Fruit fly (Drosophila melanogaster) whole organism, embryonic: ENCODE data around the gene SelT.
A peak's percentile ranks its signal among the peaks of the same experiment; 100 is the strongest.

ENCODE experiments used
- CG10321 ChIP-seq: fragments of 200-800 bp; sonication (Bioruptor generic); IDR thresholded peaks from 2 replicates; pipeline ENCODE4 v1.3.6; 2022; ENCODE audit warnings: missing biosample characterization, missing genetic modification characterization
- CG11695 ChIP-seq: fragments of 200-800 bp; sonication (Bioruptor generic); IDR thresholded peaks from 3 replicates; pipeline ENCODE4 v1.3.6; 2022; ENCODE audit warnings: missing biosample characterization, missing genetic modification characterization
- CG12659 ChIP-seq: fragments of 200-800 bp; sonication (Bioruptor generic); optimal IDR thresholded peaks from 3 replicates; lab custom pipeline; 2017; ENCODE audit warnings: mild to moderate bottlenecking, missing biosample characterization, missing genetic modification reagents, missing genetic modification characterization
- CG12942 ChIP-seq: fragments of 200-800 bp; sonication (Bioruptor generic); optimal IDR thresholded peaks from 3 replicates; lab custom pipeline; 2016; ENCODE audit warnings: missing biosample characterization, missing genetic modification characterization
- CG1603 ChIP-seq: fragments of 200-800 bp; sonication (Bioruptor generic); optimal IDR thresholded peaks from 2 replicates; lab custom pipeline; 2019; ENCODE audit warnings: missing biosample characterization, mild to moderate bottlenecking, missing genetic modification characterization, moderate library complexity
- CG17359 ChIP-seq: fragments of 200-800 bp; sonication (Bioruptor generic); optimal IDR thresholded peaks from 3 replicates; lab custom pipeline; 2018; ENCODE audit warnings: missing biosample characterization, mild to moderate bottlenecking, missing genetic modification characterization, moderate library complexity
- CG1792 ChIP-seq: fragments of 200-800 bp; sonication (Bioruptor generic); optimal IDR thresholded peaks from 2 replicates; lab custom pipeline; 2016; ENCODE audit warnings: missing biosample characterization, missing genetic modification characterization
- CG18476 ChIP-seq: fragments of 200-800 bp; sonication (Bioruptor generic); optimal IDR thresholded peaks from 2 replicates; lab custom pipeline; 2016; ENCODE audit warnings: missing biosample characterization, mild to moderate bottlenecking, missing genetic modification characterization
- CG2678 ChIP-seq: fragments of 200-800 bp; sonication (Bioruptor generic); optimal IDR thresholded peaks from 3 replicates; lab custom pipeline; 2019; ENCODE audit warnings: missing biosample characterization, mild to moderate bottlenecking, missing genetic modification characterization, moderate library complexity
- CG31365 ChIP-seq: fragments of 200-800 bp; sonication (Bioruptor generic); optimal IDR thresholded peaks from 2 replicates; lab custom pipeline; 2018; ENCODE audit warnings: missing biosample characterization, mild to moderate bottlenecking, missing genetic modification characterization
- CG34422 ChIP-seq: fragments of 200-800 bp; sonication (Bioruptor generic); IDR thresholded peaks from 3 replicates; pipeline ENCODE4 v1.3.6; 2022; ENCODE audit warnings: missing biosample characterization, missing genetic modification characterization
- CG4360 ChIP-seq: fragments of 200-800 bp; sonication (Bioruptor generic); IDR thresholded peaks from 2 replicates; pipeline ENCODE4 v1.3.6; 2022; ENCODE audit warnings: missing biosample characterization, missing genetic modification characterization
- CG6654 ChIP-seq: fragments of 200-800 bp; sonication (Bioruptor generic); optimal IDR thresholded peaks from 2 replicates; lab custom pipeline; 2017; ENCODE audit warnings: missing biosample characterization, mild to moderate bottlenecking, missing genetic modification characterization
- CG6765 ChIP-seq: fragments of 200-800 bp; sonication (Bioruptor generic); optimal IDR thresholded peaks from 3 replicates; lab custom pipeline; 2017; ENCODE audit warnings: missing biosample characterization, mild to moderate bottlenecking, missing genetic modification characterization
- CG7745 ChIP-seq: fragments of 200-800 bp; sonication (Bioruptor generic); optimal IDR thresholded peaks from 2 replicates; lab custom pipeline; 2018; ENCODE audit warnings: missing biosample characterization, mild to moderate bottlenecking, missing genetic modification characterization, moderate library complexity
- CG8478 ChIP-seq: fragments of >200 bp; optimal IDR thresholded peaks from 2 replicates; lab custom pipeline; 2018
- CG8924 ChIP-seq: fragments of 200-800 bp; optimal IDR thresholded peaks from 3 replicates; lab custom pipeline; 2019; ENCODE audit warnings: missing biosample characterization, mild to moderate bottlenecking, missing genetic modification characterization, moderate library complexity
- CG9817 ChIP-seq: fragments of 200-800 bp; sonication (Bioruptor generic); optimal IDR thresholded peaks from 2 replicates; lab custom pipeline; 2018; ENCODE audit warnings: missing biosample characterization, mild to moderate bottlenecking, missing genetic modification characterization, moderate library complexity
- CoRest ChIP-seq: fragments of 200-800 bp; sonication (Bioruptor generic); optimal IDR thresholded peaks from 3 replicates; lab custom pipeline; 2018; ENCODE audit warnings: missing biosample characterization, mild to moderate bottlenecking, missing genetic modification characterization, moderate library complexity
- Dfd ChIP-seq, 2 experiments: fragments of >200 bp; optimal IDR thresholded peaks; 2 replicates each; lab custom pipeline; 2017; ENCODE audit warnings: missing biosample characterization in 2 of 2, missing genetic modification characterization in 2 of 2
- Dip2 ChIP-seq: fragments of 200-800 bp; sonication (Bioruptor generic); IDR thresholded peaks from 2 replicates; pipeline ENCODE4 v1.3.6; 2022; ENCODE audit warnings: missing biosample characterization, missing genetic modification characterization
- Eip74EF ChIP-seq, 2 experiments: fragments of 200-800 bp in 1 of 2; fragments of >200 bp in 1 of 2; sonication (Bioruptor generic) in 1 of 2; optimal IDR thresholded peaks; 2 replicates each; lab custom pipeline; 2017 to 2019; ENCODE audit warnings: missing biosample characterization in 2 of 2, missing genetic modification characterization in 2 of 2, mild to moderate bottlenecking in 1 of 2, moderate library complexity in 1 of 2
- HLH3B ChIP-seq: fragments of 200-800 bp; sonication (Bioruptor generic); IDR thresholded peaks from 2 replicates; pipeline ENCODE4 v1.3.6; 2022; ENCODE audit warnings: missing biosample characterization, missing genetic modification characterization
- Oli ChIP-seq: fragments of 200-800 bp; sonication (Bioruptor generic); optimal IDR thresholded peaks from 2 replicates; lab custom pipeline; 2018; ENCODE audit warnings: missing biosample characterization, mild to moderate bottlenecking, missing genetic modification characterization, moderate library complexity
- Spps ChIP-seq: fragments of 200-800 bp; sonication (Bioruptor generic); optimal IDR thresholded peaks from 2 replicates; lab custom pipeline; 2018; ENCODE audit warnings: missing biosample characterization, mild to moderate bottlenecking, missing genetic modification characterization
- ato ChIP-seq: fragments of 200-800 bp; sonication (Bioruptor generic); IDR thresholded peaks from 2 replicates; pipeline ENCODE4 v1.3.6; 2022; ENCODE audit warnings: missing biosample characterization, missing genetic modification characterization; ENCODE audit not compliant: partially characterized antibody
- cad ChIP-seq: fragments of >200 bp; optimal IDR thresholded peaks from 2 replicates; lab custom pipeline; 2017; ENCODE audit warnings: missing biosample characterization, missing genetic modification characterization
- cas ChIP-seq: fragments of 200-800 bp; sonication (Bioruptor generic); IDR thresholded peaks from 2 replicates; pipeline ENCODE4 v1.3.6; 2022; ENCODE audit warnings: missing biosample characterization, missing genetic modification characterization
- chinmo ChIP-seq: fragments of 200-800 bp; sonication (Bioruptor generic); IDR thresholded peaks from 4 replicates; pipeline ENCODE4 v1.3.6; 2022; ENCODE audit warnings: missing biosample characterization, missing genetic modification characterization; ENCODE audit not compliant: partially characterized antibody
- esg ChIP-seq: fragments of 200-800 bp; sonication (Bioruptor generic); conservative IDR thresholded peaks from 2 replicates; pipeline ENCODE4 v1.3.6; 2022; ENCODE audit warnings: missing biosample characterization, missing genetic modification characterization
- gfzf ChIP-seq: fragments of 200-800 bp; sonication (Bioruptor generic); optimal IDR thresholded peaks from 2 replicates; lab custom pipeline; 2016; ENCODE audit warnings: missing biosample characterization, mild to moderate bottlenecking, missing genetic modification characterization, moderate library complexity
- gsb-n ChIP-seq: fragments of 200-800 bp; sonication (Bioruptor generic); optimal IDR thresholded peaks from 3 replicates; lab custom pipeline; 2018; ENCODE audit warnings: missing biosample characterization, mild to moderate bottlenecking, missing genetic modification characterization
- hbn ChIP-seq: fragments of 200-800 bp; sonication (Bioruptor generic); IDR thresholded peaks from 2 replicates; pipeline ENCODE4 v1.3.6; 2022; ENCODE audit warnings: missing biosample characterization, missing genetic modification characterization; ENCODE audit not compliant: partially characterized antibody
- pan ChIP-seq, 4 experiments: fragments of >200 bp in 3 of 4; fragments of 200-800 bp in 1 of 4; sonication (Bioruptor generic) in 1 of 4; optimal IDR thresholded peaks in 3 of 4; IDR thresholded peaks in 1 of 4; 2 replicates each; pipeline versions ENCODE4 v1.3.6 to Lab custom; 2017 to 2022; ENCODE audit warnings: missing biosample characterization in 2 of 4, missing genetic modification characterization in 2 of 4, mixed read lengths in 1 of 4
- ro ChIP-seq: fragments of 200-800 bp; sonication (Bioruptor generic); IDR thresholded peaks from 2 replicates; pipeline ENCODE4 v1.3.6; 2022; ENCODE audit warnings: missing biosample characterization, missing genetic modification characterization
- sens ChIP-seq: fragments of 200-800 bp; sonication (Bioruptor generic); peaks from one replicate; lab custom pipeline; 2016; ENCODE audit warnings: missing biosample characterization, missing genetic modification characterization
- sens-2 ChIP-seq: fragments of 200-800 bp; sonication (Bioruptor generic); IDR thresholded peaks from 2 replicates; pipeline ENCODE4 v1.3.6; 2022; ENCODE audit warnings: missing biosample characterization, missing genetic modification characterization
- tgo ChIP-seq: fragments of 200-800 bp; sonication (Bioruptor generic); IDR thresholded peaks from 3 replicates; pipeline ENCODE4 v1.3.6; 2022; ENCODE audit warnings: missing biosample characterization, missing genetic modification characterization
- tll ChIP-seq, 2 experiments: fragments of 200-800 bp in 1 of 2; fragments of >200 bp in 1 of 2; sonication (Bioruptor generic) in 1 of 2; optimal IDR thresholded peaks; 2 replicates each; lab custom pipeline; 2017 to 2019; ENCODE audit warnings: missing biosample characterization in 2 of 2, missing genetic modification characterization in 2 of 2, mild to moderate bottlenecking in 1 of 2, moderate library complexity in 1 of 2
- zen ChIP-seq: fragments of 200-800 bp; sonication (Bioruptor generic); optimal IDR thresholded peaks from 3 replicates; lab custom pipeline; 2018; ENCODE audit warnings: missing biosample characterization, mild to moderate bottlenecking, missing genetic modification characterization, moderate library complexity
- zfh2 ChIP-seq: fragments of 200-800 bp; sonication (Bioruptor generic); optimal IDR thresholded peaks from 2 replicates; lab custom pipeline; 2016; ENCODE audit warnings: missing biosample characterization, missing genetic modification characterization

SelT gene

dm6 chr2L:5002711-5003402, 7.9 kb upstream of the SelT start (continued):
- TF ChIP-seq CG1603: peak; percentile 19
- peak; percentile 19 for TF ChIP-seq zfh2 (GFP tag; lab: Kevin White, UChicago)
- TF ChIP-seq HLH3B: peak; percentile 35; the same call in 1 of the 2 replicates
- no peak for TF ChIP-seq CG2678
- TF ChIP-seq tgo (GFP tag; lab: Robert Waterston, UW): 0 out of 3 replicates have a peak, but pooled peaks have one; percentile 13
- 0 out of 2 replicates have a peak, but pooled peaks have one; percentile 17 for TF ChIP-seq esg (GFP tag; lab: Robert Waterston, UW)
- TF ChIP-seq CG11695 (GFP tag; lab: Robert Waterston, UW): 0 out of 3 replicates have a peak, but pooled peaks have one; percentile 23
- TF ChIP-seq Oli: peak; percentile 7
- no peak for TF ChIP-seq sens-2 (GFP tag; lab: Robert Waterston, UW)
- 0 out of 2 replicates have a peak, but pooled peaks have one; percentile 16 for TF ChIP-seq cas (GFP tag; lab: Robert Waterston, UW)

- TF ChIP-seq chinmo (GFP tag; lab: Robert Waterston, UW): 0 out of 4 replicates have a peak, but pooled peaks have one; percentile 21
- peak in 1 of 2 experiments; percentile 68 for TF ChIP-seq Eip74EF (GFP tag; optimal IDR thresholded peaks at IDR 0.05; lab: Kevin White, UChicago)
- TF ChIP-seq cad: peak; percentile 84
- TF ChIP-seq CG31365 (tag; lab: Kevin White, UChicago): peak; percentile 81
- TF ChIP-seq CG8478: peak; percentile 78
- TF ChIP-seq tll (GFP tag; optimal IDR thresholded peaks at IDR 0.05; lab: Kevin White, UChicago): peak in 1 of 2 experiments; percentile 46
- TF ChIP-seq sens: peak; percentile 42
- 0 out of 3 replicates have a peak, but pooled peaks have one; percentile 24 for TF ChIP-seq CG34422 (GFP tag; lab: Robert Waterston, UW)
- TF ChIP-seq ro (GFP tag; lab: Robert Waterston, UW): no peak
- TF ChIP-seq CG10321 (GFP tag; lab: Robert Waterston, UW): no peak
- TF ChIP-seq Dfd (GFP tag; optimal IDR thresholded peaks at IDR 0.05; lab: Kevin White, UChicago): peak in 1 of 2 experiments; percentile 97
- no peak for TF ChIP-seq zen (tag; lab: Kevin White, UChicago)
- TF ChIP-seq CG4360 (GFP tag; lab: Robert Waterston, UW): peak; percentile 77
- no peak for TF ChIP-seq gsb-n (tag; lab: Kevin White, UChicago)
- TF ChIP-seq CG6654 (GFP tag; lab: Kevin White, UChicago): peak; percentile 97
Measured at dm6 chr2L:5003670-5004453, 6.9 kb upstream of the SelT start.

dm6 chr2L:5004677-5005463, 5.9 kb upstream of the SelT start:
- TF ChIP-seq hbn (GFP tag; lab: Robert Waterston, UW): no peak
- peak; percentile 57 for TF ChIP-seq Dip2
- TF ChIP-seq CG1792: peak; percentile 94
- TF ChIP-seq Spps (tag; lab: Kevin White, UChicago): peak; percentile 77
- no peak for TF ChIP-seq pan (optimal IDR thresholded peaks at IDR 0.05; lab: Kevin White, UChicago)
- peak in 1 of 2 experiments; percentile 97 for TF ChIP-seq pan (GFP tag; optimal IDR thresholded peaks at IDR 0.05 in 1 of 2, IDR thresholded peaks at IDR 0.05 in 1 of 2)
- TF ChIP-seq CG8478: no peak
- TF ChIP-seq sens-2 (GFP tag; lab: Robert Waterston, UW): peak; percentile 91
- TF ChIP-seq CG12942 (GFP tag; lab: Kevin White, UChicago): peak; percentile 84
- TF ChIP-seq CG17359 (tag; lab: Kevin White, UChicago): peak; percentile 97
- peak; percentile 11 for TF ChIP-seq gfzf (GFP tag; lab: Kevin White, UChicago)
- peak; percentile 96 for TF ChIP-seq CG12659 (GFP tag; lab: Kevin White, UChicago)
- TF ChIP-seq CG7745 (tag; lab: Kevin White, UChicago): no peak
- TF ChIP-seq CG8924 (tag; lab: Kevin White, UChicago): peak; percentile 94
- peak; percentile 94 for TF ChIP-seq CoRest (tag; lab: Kevin White, UChicago)
- peak; percentile 91 for TF ChIP-seq CG18476 (GFP tag; lab: Kevin White, UChicago)
- peak; percentile 96 for TF ChIP-seq CG9817 (tag; lab: Kevin White, UChicago)
- TF ChIP-seq ato: no peak
- peak; percentile 86 for TF ChIP-seq CG6765 (GFP tag; lab: Kevin White, UChicago)
